Worm (Caenorhabditis elegans): ENCODE results near the gene nfi-1.

DNA sequence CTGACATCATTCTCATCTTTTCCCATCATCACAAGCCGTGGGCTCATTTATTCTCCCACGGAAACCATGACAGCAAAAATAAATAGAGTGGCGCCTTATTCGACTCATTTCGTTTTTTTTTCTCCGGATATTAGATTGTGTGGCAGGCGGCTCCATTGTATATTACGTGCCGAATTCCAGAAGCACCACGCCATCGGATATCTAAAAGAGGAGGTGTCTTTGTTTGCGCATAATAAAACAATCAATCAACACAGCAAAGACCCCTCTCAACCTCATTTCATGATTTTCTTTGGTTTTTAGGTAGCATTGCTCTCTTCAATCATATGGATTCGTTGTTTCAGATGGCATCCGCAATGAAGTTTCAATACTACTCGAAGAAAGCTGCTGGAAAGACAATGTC, 11.1 kb downstream of the nfi-1 start, which contains the start of gene tph-1:
- TF ChIP-seq sea-2 (GFP tag; IDR thresholded peaks at IDR 0.05) (no peak), bed-1 (GFP tag; IDR thresholded peaks at IDR 0.05) (no peak), unc-130 (GFP tag; optimal IDR thresholded peaks at IDR 0.05) (no peak), ama-1 (optimal IDR thresholded peaks at IDR 0.05) (no peak), ama-1 (GFP tag; optimal IDR thresholded peaks at IDR 0.05) (no peak), unc-62 (GFP tag; optimal IDR thresholded peaks at IDR 0.05) (no peak), ztf-26 (tag; optimal IDR thresholded peaks at IDR 0.05) (no peak), F10E7.11 (tag; optimal IDR thresholded peaks at IDR 0.05) (no peak), lag-1 (GFP tag; IDR thresholded peaks at IDR 0.05) (no peak), lin-26 (GFP tag; IDR thresholded peaks at IDR 0.05) (no peak), hrde-1 (tag; optimal IDR thresholded peaks at IDR 0.05; ENCODE audit: borderline replicate concordance) (no peak), ets-4 (GFP tag; optimal IDR thresholded peaks at IDR 0.05) (no peak), snpc-4 (GFP tag; optimal IDR thresholded peaks at IDR 0.05) (no peak), snpc-4 (tag; optimal IDR thresholded peaks at IDR 0.05) (no peak)
